Worm (Caenorhabditis elegans) whole organism, L1 larva: ENCODE results near the gene F37H8.5.

Experiments
- ceh-8 ChIP-seq: fragments of 200-800 bp; sonication (Bioruptor generic); optimal IDR thresholded peaks from 2 replicates; lab custom pipeline; 2018; ENCODE audit warnings: mild to moderate bottlenecking, missing genetic modification characterization, moderate library complexity, missing compliant biosample characterization
- fkh-8 ChIP-seq: sonication (generic microtip); optimal IDR thresholded peaks from 2 replicates; lab custom pipeline; 2016; ENCODE audit warnings: mild to moderate bottlenecking, missing genetic modification characterization, missing compliant biosample characterization
- fos-1 ChIP-seq: fragments of 150-350 bp; optimal IDR thresholded peaks from 2 replicates; lab custom pipeline; 2014; ENCODE audit warnings: missing biosample characterization, missing genetic modification characterization
- lin-14 ChIP-seq: fragments of 200-800 bp; sonication (Bioruptor generic); optimal IDR thresholded peaks from 2 replicates; lab custom pipeline; 2018; ENCODE audit warnings: mild to moderate bottlenecking, missing genetic modification characterization, moderate library complexity, missing compliant biosample characterization
- lir-3 ChIP-seq: sonication (generic microtip); optimal IDR thresholded peaks from 2 replicates; lab custom pipeline; 2016; ENCODE audit warnings: mild to moderate bottlenecking, missing genetic modification characterization, moderate library complexity, missing compliant biosample characterization; ENCODE audit not compliant: poor library complexity
- mdl-1 ChIP-seq, 2 experiments: fragments of 150-350 bp; optimal IDR thresholded peaks; 2 replicates each; lab custom pipeline; 2014 to 2017; ENCODE audit warnings: missing biosample characterization in 2 of 2, missing genetic modification characterization in 2 of 2, inconsistent platforms in 1 of 2
- mep-1 ChIP-seq: fragments of 150-350 bp; optimal IDR thresholded peaks from 2 replicates; lab custom pipeline; 2014; ENCODE audit warnings: missing biosample characterization, missing genetic modification characterization
- nhr-71 ChIP-seq: sonication (generic microtip); optimal IDR thresholded peaks from 2 replicates; lab custom pipeline; 2016; ENCODE audit warnings: mild to moderate bottlenecking, missing genetic modification characterization, moderate library complexity, missing compliant biosample characterization
- nhr-77 ChIP-seq: fragments of 150-350 bp; optimal IDR thresholded peaks from 2 replicates; lab custom pipeline; 2014; ENCODE audit warnings: missing biosample characterization, missing genetic modification characterization
- sup-37 ChIP-seq: fragments of 200-800 bp; sonication (Bioruptor generic); optimal IDR thresholded peaks from 2 replicates; lab custom pipeline; 2018; ENCODE audit warnings: mild to moderate bottlenecking, missing genetic modification characterization, missing compliant biosample characterization
- ztf-11 ChIP-seq, 2 experiments: sonication (generic microtip); optimal IDR thresholded peaks; 2 replicates each; lab custom pipeline; 2016 to 2017; ENCODE audit warnings: missing genetic modification characterization in 2 of 2, missing biosample characterization in 1 of 2, missing compliant biosample characterization in 1 of 2

ce11 chrII:11152495-11152894, 35.5 kb upstream of the F37H8.5 start, which contains the start of gene pqm-1:
- TF ChIP-seq mdl-1 (tag; optimal IDR thresholded peaks at IDR 0.05; lab: Kevin White, UChicago), result no peak
- no peak for TF ChIP-seq lir-3 (tag; lab: Kevin White, UChicago)
- TF ChIP-seq fos-1, result no peak
- no peak for TF ChIP-seq mep-1
- TF ChIP-seq nhr-77 (tag; lab: Kevin White, UChicago), result no peak
- no peak for TF ChIP-seq nhr-71
- no peak for TF ChIP-seq sup-37
- TF ChIP-seq lin-14, result no peak
- TF ChIP-seq fkh-8, result no peak
- TF ChIP-seq ztf-11 (tag; optimal IDR thresholded peaks at IDR 0.05; lab: Kevin White, UChicago), result no peak
- no peak for TF ChIP-seq ceh-8 (GFP tag; lab: Kevin White, UChicago)
